Worm (Caenorhabditis elegans): ENCODE measurements around the gene Y66C5A.1.

- TF ChIP-seq ama-1 (optimal IDR thresholded peaks at IDR 0.05) (no peak), ceh-13 (GFP tag; optimal IDR thresholded peaks at IDR 0.05) (no peak), tra-4 (tag; optimal IDR thresholded peaks at IDR 0.05) (no peak), sea-1 (GFP tag; conservative IDR thresholded peaks at IDR 0.05) (no peak), F13C5.2 (tag; optimal IDR thresholded peaks at IDR 0.05) (no peak), aly-1 (tag; optimal IDR thresholded peaks at IDR 0.05) (no peak), tbx-37 (GFP tag; conservative IDR thresholded peaks at IDR 0.05) (no peak), hmg-4 (GFP tag; optimal IDR thresholded peaks at IDR 0.05) (no peak), B0310.2 (tag; optimal IDR thresholded peaks at IDR 0.05) (no peak), hnd-1 (tag; optimal IDR thresholded peaks at IDR 0.05) (no peak), ets-7 (tag; optimal IDR thresholded peaks at IDR 0.05) (no peak), tbx-11 (GFP tag; IDR thresholded peaks at IDR 0.05) (no peak), pes-1 (GFP tag; IDR thresholded peaks at IDR 0.05) (no peak)
These were observed 7.8 kb downstream of the Y66C5A.1 start for ce11 chrX:14447498-14447897.

Data from whole organism, early embryonic.